Fruit fly (Drosophila melanogaster) whole organism: ENCODE results near the gene CG2608.

Source experiments
- CG8478 ChIP-seq: fragments of >200 bp; optimal IDR thresholded peaks from 2 replicates; lab custom pipeline; 2018; ENCODE audit warnings: inconsistent platforms
- EcR ChIP-seq, 2 experiments: fragments of >200 bp; optimal IDR thresholded peaks; 2 replicates each; lab custom pipeline; 2017; ENCODE audit warnings: missing biosample characterization in 2 of 2, missing genetic modification characterization in 2 of 2, missing genetic modification reagents in 2 of 2
- pan ChIP-seq: fragments of >200 bp; optimal IDR thresholded peaks from 2 replicates; lab custom pipeline; 2017
- usp ChIP-seq: fragments of >200 bp; optimal IDR thresholded peaks from 2 replicates; lab custom pipeline; 2017; ENCODE audit warnings: missing biosample characterization, missing genetic modification characterization, mixed read lengths

- TF ChIP-seq pan = no peak
- no peak for TF ChIP-seq EcR (GFP tag; optimal IDR thresholded peaks at IDR 0.05; lab: Kevin White, UChicago)
- no peak for TF ChIP-seq CG8478 (lab: Kevin White, UChicago)
- TF ChIP-seq usp (GFP tag; lab: Kevin White, UChicago) = no peak
Measured at dm6 chr2L:20688722-20689121, 43.1 kb downstream of the CG2608 start.
